Worm (Caenorhabditis elegans) whole organism, young adult: ENCODE results near the gene Y73C8C.4.

ENCODE experiments used
- C17E4.6 ChIP-seq: fragments of 200-800 bp; sonication (Bioruptor generic); IDR thresholded peaks from 2 replicates; pipeline ENCODE4 v1.3.6; 2022; ENCODE audit warnings: missing genetic modification reagents, missing genetic modification characterization, missing compliant biosample characterization
- F22D6.2 ChIP-seq: sonication (generic microtip); optimal IDR thresholded peaks from 2 replicates; lab custom pipeline; 2016; ENCODE audit warnings: mild to moderate bottlenecking, missing genetic modification characterization, missing compliant biosample characterization
- F39B2.1 ChIP-seq: fragments of 200-800 bp; sonication (Bioruptor generic); IDR thresholded peaks from 2 replicates; pipeline ENCODE4 v1.3.6; 2022; ENCODE audit warnings: missing genetic modification reagents, missing genetic modification characterization, missing compliant biosample characterization
- attf-6 ChIP-seq: fragments of 200-800 bp; sonication (Bioruptor generic); IDR thresholded peaks from 2 replicates; pipeline ENCODE4 v1.3.6; 2022; ENCODE audit warnings: missing genetic modification reagents, missing genetic modification characterization, missing compliant biosample characterization
- ceh-58 ChIP-seq: fragments of 200-800 bp; sonication (Bioruptor generic); IDR thresholded peaks from 2 replicates; pipeline ENCODE4 v1.3.6; 2022; ENCODE audit warnings: missing genetic modification characterization, missing compliant biosample characterization
- die-1 ChIP-seq: sonication (generic microtip); optimal IDR thresholded peaks from 2 replicates; lab custom pipeline; 2016; ENCODE audit warnings: missing genotype, mild to moderate bottlenecking, missing genetic modification characterization, missing compliant biosample characterization
- dox-1 ChIP-seq: fragments of 200-800 bp; sonication (Bioruptor generic); IDR thresholded peaks from 2 replicates; pipeline ENCODE4 v1.3.6; 2022; ENCODE audit warnings: missing genetic modification reagents, missing genetic modification characterization, missing compliant biosample characterization
- egl-44 ChIP-seq: fragments of 200-800 bp; sonication (Bioruptor generic); IDR thresholded peaks from 2 replicates; pipeline ENCODE4 v1.3.6; 2022; ENCODE audit warnings: missing genetic modification reagents, missing genetic modification characterization, missing compliant biosample characterization
- nhr-90 ChIP-seq: sonication (generic microtip); optimal IDR thresholded peaks from 2 replicates; lab custom pipeline; 2016; ENCODE audit warnings: missing genotype, mild to moderate bottlenecking, missing genetic modification characterization, missing compliant biosample characterization
- snpc-4 ChIP-seq, 5 experiments: fragments of 150-350 bp in 1 of 5; sonication (generic microtip) in 4 of 5; optimal IDR thresholded peaks; 2 replicates each; lab custom pipeline; 2014 to 2018; ENCODE audit warnings: missing genetic modification characterization in 5 of 5, missing biosample characterization in 3 of 5, antibody characterized with exemption in 2 of 5, mild to moderate bottlenecking in 2 of 5, missing compliant biosample characterization in 2 of 5, missing genotype in 2 of 5, moderate library complexity in 2 of 5, missing genetic modification reagents in 1 of 5
- unc-130 ChIP-seq: sonication (generic microtip); optimal IDR thresholded peaks from 2 replicates; lab custom pipeline; 2016; ENCODE audit warnings: missing genetic modification reagents, missing genetic modification characterization, missing compliant biosample characterization

ce11 chrV:3141190-3141589 is 39.2 kb upstream of the Y73C8C.4 start, which contains the start of gene srab-9:
- TF ChIP-seq C17E4.6 (GFP tag; lab: Robert Waterston, UW) (no peak), die-1 (tag; lab: Kevin White, UChicago) (no peak), unc-130 (no peak), F39B2.1 (GFP tag; lab: Robert Waterston, UW) (no peak), egl-44 (no peak), dox-1 (GFP tag; lab: Robert Waterston, UW) (no peak), snpc-4 (GFP tag; optimal IDR thresholded peaks at IDR 0.05; lab: Kevin White, UChicago) (no peak), snpc-4 (tag; optimal IDR thresholded peaks at IDR 0.05; lab: Kevin White, UChicago) (no peak), nhr-90 (tag; lab: Kevin White, UChicago) (no peak), F22D6.2 (tag; lab: Kevin White, UChicago) (no peak), attf-6 (no peak), ceh-58 (no peak)
